Worm (Caenorhabditis elegans) whole organism, midembryonic: ENCODE measurements around the gene T03F6.9.

Experiments
- cog-1 ChIP-seq: sonication (generic microtip); optimal IDR thresholded peaks from 2 replicates; lab custom pipeline; 2016; ENCODE audit warnings: missing genetic modification characterization, missing compliant biosample characterization
- flt-1 ChIP-seq: fragments of 200-800 bp; sonication (Bioruptor generic); IDR thresholded peaks from 2 replicates; pipeline ENCODE4 v1.3.6; 2022; ENCODE audit warnings: missing genetic modification characterization, missing compliant biosample characterization
- klf-2 ChIP-seq: fragments of 200-800 bp; sonication (Bioruptor generic); conservative IDR thresholded peaks from 2 replicates; pipeline ENCODE4 v1.3.6; 2022; ENCODE audit warnings: missing genetic modification reagents, missing genetic modification characterization, missing compliant biosample characterization
- med-1 ChIP-seq: sonication (generic microtip); optimal IDR thresholded peaks from 2 replicates; lab custom pipeline; 2017; ENCODE audit warnings: missing genetic modification characterization, mild to moderate bottlenecking, missing compliant biosample characterization, antibody characterized with exemption, missing genetic modification reagents; ENCODE audit not compliant: insufficient read depth
- ztf-23 ChIP-seq: fragments of 200-800 bp; sonication (Bioruptor generic); IDR thresholded peaks from 2 replicates; pipeline ENCODE4 v1.3.6; 2022; ENCODE audit warnings: missing genetic modification reagents, missing genetic modification characterization, missing compliant biosample characterization
- ztf-29 ChIP-seq: fragments of 200-800 bp; sonication (Bioruptor generic); IDR thresholded peaks from 2 replicates; pipeline ENCODE4 v1.3.6; 2022; ENCODE audit warnings: missing genetic modification reagents, missing genetic modification characterization, missing compliant biosample characterization

DNA sequence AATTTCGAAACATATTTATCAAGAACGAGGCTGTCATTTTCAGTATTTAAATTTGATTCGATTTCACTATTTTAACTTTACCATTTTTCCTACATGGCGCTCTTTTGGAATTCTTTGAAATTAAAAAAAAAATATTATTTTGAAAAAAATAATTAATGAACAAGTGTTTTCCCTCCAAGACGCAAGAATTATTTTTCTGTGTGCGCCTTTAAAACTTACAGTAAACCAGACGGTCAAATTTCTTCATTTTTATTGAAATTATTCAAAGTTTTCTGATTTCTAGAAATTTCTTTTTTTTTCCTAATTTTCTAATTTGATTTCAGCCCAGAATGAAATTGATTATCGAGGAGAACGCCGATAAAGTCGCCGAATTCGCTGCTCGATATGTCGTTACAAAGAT lies 18.2 kb upstream of the T03F6.9 start, which contains the start of gene T03F6.3:
- TF ChIP-seq ztf-23 (no peak), med-1 (GFP tag; lab: Kevin White, UChicago) (no peak), flt-1 (GFP tag; lab: Robert Waterston, UW) (no peak), cog-1 (no peak), klf-2 (GFP tag; lab: Robert Waterston, UW) (no peak), ztf-29 (no peak)
